Worm (Caenorhabditis elegans): Measurements from ENCODE around the gene str-71.
A peak's percentile ranks its signal among the peaks of the same experiment; 100 is the strongest.

The str-71 gene

DNA sequence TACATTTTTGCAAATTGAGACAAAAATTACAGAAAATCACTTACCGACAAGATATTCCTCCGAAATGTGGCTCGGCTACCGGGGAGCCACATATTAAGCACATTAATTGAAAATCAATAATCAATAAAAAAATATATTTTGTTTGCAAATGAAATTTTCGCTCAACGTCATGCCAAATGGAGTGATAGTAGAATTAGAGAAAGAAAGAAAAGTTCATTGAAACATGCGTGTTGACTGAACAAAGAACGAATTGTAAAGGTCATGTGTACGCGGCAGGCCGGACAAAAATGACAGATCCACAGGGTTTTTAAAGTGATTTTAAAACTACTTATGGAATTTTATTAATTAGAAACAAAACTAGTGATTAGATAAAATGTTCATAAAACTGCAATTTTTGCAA is 24.6 kb upstream of the str-71 start:
- TF ChIP-seq fkh-2 (tag; optimal IDR thresholded peaks at IDR 0.05) (no peak), lin-39 (tag; optimal IDR thresholded peaks at IDR 0.05) (no peak), nhr-28 (tag; optimal IDR thresholded peaks at IDR 0.05) (no peak), ceh-28 (tag; optimal IDR thresholded peaks at IDR 0.05) (peak; percentile 58), lsy-12 (tag; optimal IDR thresholded peaks at IDR 0.05) (no peak), nhr-237 (tag; optimal IDR thresholded peaks at IDR 0.05) (no peak), pha-4 (tag; optimal IDR thresholded peaks at IDR 0.05) (peak; percentile 72), R02D3.7 (tag; optimal IDR thresholded peaks at IDR 0.05) (no peak), pqm-1 (tag; optimal IDR thresholded peaks at IDR 0.05) (peak; percentile 30), nhr-77 (tag; optimal IDR thresholded peaks at IDR 0.05) (no peak), elt-1 (tag; optimal IDR thresholded peaks at IDR 0.05) (no peak), sea-2 (GFP tag; optimal IDR thresholded peaks at IDR 0.05) (no peak), elt-2 (tag; optimal IDR thresholded peaks at IDR 0.05) (peak; percentile 25), ztf-4 (tag; optimal IDR thresholded peaks at IDR 0.05) (no peak), ztf-11 (tag; optimal IDR thresholded peaks at IDR 0.05) (no peak), jun-1 (tag; optimal IDR thresholded peaks at IDR 0.05) (peak; percentile 25), nhr-11 (tag; optimal IDR thresholded peaks at IDR 0.05) (no peak), ZK546.5 (tag; optimal IDR thresholded peaks at IDR 0.05) (no peak), lin-15B (tag; optimal IDR thresholded peaks at IDR 0.05) (no peak), nhr-25 (tag; optimal IDR thresholded peaks at IDR 0.05) (no peak), egl-27 (tag; optimal IDR thresholded peaks at IDR 0.05) (no peak), unc-62 (GFP tag; optimal IDR thresholded peaks at IDR 0.05) (no peak), egl-5 (tag; optimal IDR thresholded peaks at IDR 0.05) (no peak), eor-1 (tag; optimal IDR thresholded peaks at IDR 0.05) (no peak), nhr-76 (tag; optimal IDR thresholded peaks at IDR 0.05) (no peak), nfya-1 (tag; optimal IDR thresholded peaks at IDR 0.05; ENCODE audit: insufficient read depth) (no peak), zag-1 (tag; optimal IDR thresholded peaks at IDR 0.05) (no peak), unc-39 (tag; optimal IDR thresholded peaks at IDR 0.05) (no peak), daf-12 (tag; optimal IDR thresholded peaks at IDR 0.05) (no peak), aly-2 (tag; optimal IDR thresholded peaks at IDR 0.05) (no peak), nhr-23 (tag; optimal IDR thresholded peaks at IDR 0.05) (no peak), ceh-9 (tag; optimal IDR thresholded peaks at IDR 0.05) (no peak), skn-1 (tag; optimal IDR thresholded peaks at IDR 0.05) (no peak), elt-3 (tag; optimal IDR thresholded peaks at IDR 0.05) (no peak), ceh-16 (tag; optimal IDR thresholded peaks at IDR 0.05) (no peak), tbx-2 (tag; optimal IDR thresholded peaks at IDR 0.05) (no peak), fos-1 (tag; optimal IDR thresholded peaks at IDR 0.05) (no peak), fkh-10 (GFP tag; optimal IDR thresholded peaks at IDR 0.05) (no peak), ceh-82 (tag; optimal IDR thresholded peaks at IDR 0.05) (no peak), nhr-12 (tag; optimal IDR thresholded peaks at IDR 0.05) (no peak), nhr-43 (tag; optimal IDR thresholded peaks at IDR 0.05; ENCODE audit: poor library complexity, severe bottlenecking) (no peak), snpc-4 (tag; optimal IDR thresholded peaks at IDR 0.05) (no peak), ama-1 (optimal IDR thresholded peaks at IDR 0.05) (no peak), nhr-67 (tag; optimal IDR thresholded peaks at IDR 0.05) (no peak)

DNA sequence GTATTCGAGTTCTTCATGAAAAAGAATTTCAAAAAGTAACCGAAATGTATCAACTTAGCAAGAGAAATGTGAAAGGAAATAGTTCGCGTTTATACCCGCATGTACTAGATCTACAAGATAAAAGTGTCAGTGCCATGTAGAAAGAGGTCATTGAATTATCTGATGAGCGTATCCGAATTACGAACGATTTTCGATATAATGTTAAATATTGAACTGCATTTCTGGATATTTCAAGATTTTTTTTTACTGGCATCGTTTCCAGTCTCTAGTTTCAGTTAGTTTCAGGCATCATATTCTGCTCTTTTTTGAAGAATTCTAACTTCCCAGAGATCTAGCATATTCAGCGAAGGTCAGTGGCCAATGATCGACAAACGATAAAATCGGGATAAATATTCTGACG is 22.4 kb upstream of the str-71 start, which contains the start of gene nhr-150:
TSS of gene nhr-150 (minus strand) at position 92 of the 400 bp plus-strand sequence.
- TF ChIP-seq nfya-1 (tag; optimal IDR thresholded peaks at IDR 0.05; ENCODE audit: insufficient read depth): no peak
- peak; percentile 34 for TF ChIP-seq elt-1 (tag; optimal IDR thresholded peaks at IDR 0.05)

All from whole organism, L3 larva.